Fruit fly (Drosophila melanogaster) whole organism: ENCODE data around the gene Or24a.

ENCODE experiments used
- CG8478 ChIP-seq: fragments of >200 bp; optimal IDR thresholded peaks from 2 replicates; lab custom pipeline; 2018; ENCODE audit warnings: inconsistent platforms
- Dll ChIP-seq: fragments of >200 bp; optimal IDR thresholded peaks from 2 replicates; lab custom pipeline; 2017
- EcR ChIP-seq, 2 experiments: fragments of >200 bp; optimal IDR thresholded peaks; 2 replicates each; lab custom pipeline; 2017; ENCODE audit warnings: missing biosample characterization in 2 of 2, missing genetic modification characterization in 2 of 2, missing genetic modification reagents in 2 of 2
- pan ChIP-seq: fragments of >200 bp; optimal IDR thresholded peaks from 2 replicates; lab custom pipeline; 2017
- psq ChIP-seq: fragments of >200 bp; optimal IDR thresholded peaks from 2 replicates; lab custom pipeline; 2017
- usp ChIP-seq: fragments of >200 bp; optimal IDR thresholded peaks from 2 replicates; lab custom pipeline; 2017; ENCODE audit warnings: missing biosample characterization, missing genetic modification characterization, mixed read lengths

Gene Or24a

dm6 chr2L:4148979-4149378 is 17.0 kb downstream of the Or24a start, which contains the start of gene CG2955:
Gene CG2955, plus strand, starts transcription at chr2L:4149279.
- no peak for TF ChIP-seq usp
- no peak for TF ChIP-seq Dll (lab: Kevin White, UChicago)
- TF ChIP-seq psq (lab: Kevin White, UChicago), result no peak
- TF ChIP-seq EcR (GFP tag; optimal IDR thresholded peaks at IDR 0.05; lab: Kevin White, UChicago), result no peak
- TF ChIP-seq CG8478 (lab: Kevin White, UChicago), result no peak
- no peak for TF ChIP-seq pan (lab: Kevin White, UChicago)

- TF ChIP-seq pan (lab: Kevin White, UChicago) (no peak), CG8478 (lab: Kevin White, UChicago) (no peak), usp (no peak), EcR (GFP tag; optimal IDR thresholded peaks at IDR 0.05; lab: Kevin White, UChicago) (no peak), psq (lab: Kevin White, UChicago) (no peak), Dll (lab: Kevin White, UChicago) (no peak)
These were observed 19.6 kb downstream of the Or24a start for dm6 chr2L:4146317-4146716.

DNA sequence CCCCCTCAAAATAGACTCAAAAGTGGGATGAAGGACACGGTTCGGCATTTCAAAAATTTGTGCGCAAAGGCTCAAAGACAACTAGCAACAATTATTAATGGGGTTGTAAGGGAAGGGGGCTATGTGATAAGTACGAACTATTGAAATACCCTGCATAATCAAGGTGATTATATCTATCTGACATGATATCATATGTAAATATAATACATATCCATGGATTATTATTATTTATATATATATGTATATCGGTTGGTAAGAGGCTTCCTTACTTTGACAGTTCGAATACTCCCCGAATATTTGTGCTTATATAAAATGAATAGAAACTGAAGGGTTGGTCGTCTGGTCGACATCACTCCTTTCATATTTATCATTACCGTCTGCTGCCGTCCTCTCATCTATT is 32.0 kb downstream of the Or24a start:
- TF ChIP-seq pan (lab: Kevin White, UChicago) (no peak), EcR (GFP tag; optimal IDR thresholded peaks at IDR 0.05; lab: Kevin White, UChicago) (no peak), CG8478 (lab: Kevin White, UChicago) (no peak), Dll (lab: Kevin White, UChicago) (no peak), usp (no peak), psq (lab: Kevin White, UChicago) (no peak)

DNA sequence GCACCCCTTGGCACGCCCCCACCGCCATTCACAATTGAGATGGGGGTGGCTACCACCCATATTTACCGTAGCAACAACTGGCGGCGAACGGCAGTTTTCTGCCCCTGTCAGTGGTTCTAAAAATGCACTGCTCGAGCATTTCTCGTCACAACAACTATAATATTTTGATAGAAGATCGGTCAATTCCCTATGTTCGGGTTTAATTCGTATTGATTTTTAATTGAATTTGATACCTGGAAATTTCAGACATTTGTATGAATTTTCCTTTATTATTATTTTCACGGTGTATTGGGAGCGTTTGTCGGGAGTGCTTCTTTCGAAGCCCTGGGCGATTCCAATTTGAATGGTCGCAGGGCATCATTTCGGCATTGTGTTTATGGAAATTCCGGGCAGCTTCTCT is 32.9 kb downstream of the Or24a start:
- TF ChIP-seq pan (lab: Kevin White, UChicago), result no peak
- TF ChIP-seq psq (lab: Kevin White, UChicago), result no peak
- no peak for TF ChIP-seq CG8478 (lab: Kevin White, UChicago)

- no peak for TF ChIP-seq Dll (lab: Kevin White, UChicago)
- TF ChIP-seq usp, result no peak
- TF ChIP-seq CG8478 (lab: Kevin White, UChicago), result no peak
- no peak for TF ChIP-seq EcR (GFP tag; optimal IDR thresholded peaks at IDR 0.05; lab: Kevin White, UChicago)
- no peak for TF ChIP-seq psq (lab: Kevin White, UChicago)
- TF ChIP-seq pan (lab: Kevin White, UChicago), result no peak
These were observed 33.6 kb downstream of the Or24a start for dm6 chr2L:4132303-4132702.

dm6 chr2L:4128859-4129258 is 37.1 kb downstream of the Or24a start:
- TF ChIP-seq EcR (GFP tag; optimal IDR thresholded peaks at IDR 0.05; lab: Kevin White, UChicago), result no peak
- no peak for TF ChIP-seq psq (lab: Kevin White, UChicago)
- TF ChIP-seq pan (lab: Kevin White, UChicago), result no peak
- TF ChIP-seq CG8478 (lab: Kevin White, UChicago), result no peak
- no peak for TF ChIP-seq usp

DNA sequence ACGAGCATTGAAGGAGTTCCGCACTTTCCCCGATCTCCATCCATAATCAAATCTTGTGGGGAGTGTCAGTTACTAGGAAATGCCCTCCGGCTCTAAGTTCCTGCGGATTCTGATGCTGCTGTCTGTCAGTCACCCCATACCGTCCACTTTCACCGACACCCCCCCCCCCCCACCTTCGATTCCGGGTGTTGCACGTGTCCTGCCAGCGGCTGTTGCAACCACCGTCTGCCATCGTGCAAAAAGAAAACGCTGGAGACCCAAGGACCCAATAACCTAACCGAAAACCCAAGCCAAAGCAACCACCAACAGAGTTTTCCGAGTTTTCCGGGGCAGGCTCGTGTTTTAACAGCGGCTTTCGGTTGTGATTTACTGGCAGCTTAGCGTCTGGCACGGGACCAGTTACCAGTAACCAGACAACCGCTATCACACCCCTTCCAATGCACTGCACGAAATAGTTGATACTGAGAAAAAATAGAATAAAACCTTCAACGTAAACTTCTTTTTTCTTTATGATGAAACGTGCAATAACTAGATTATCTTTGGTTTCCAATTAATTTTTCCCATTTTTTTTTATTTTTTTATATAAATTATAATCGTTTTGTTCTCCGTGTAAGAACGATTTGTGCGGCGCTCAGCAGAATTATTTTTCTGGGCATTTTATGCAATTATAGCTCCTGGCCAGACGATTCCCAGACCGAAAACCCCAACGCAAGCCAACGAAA is 41.1 kb downstream of the Or24a start:
- TF ChIP-seq pan (lab: Kevin White, UChicago) (no peak), usp (no peak)

dm6 chr2L:4123050-4123449 is 42.9 kb downstream of the Or24a start:
- TF ChIP-seq CG8478 (lab: Kevin White, UChicago) (no peak), EcR (GFP tag; optimal IDR thresholded peaks at IDR 0.05; lab: Kevin White, UChicago) (no peak), psq (lab: Kevin White, UChicago) (no peak), usp (no peak), Dll (lab: Kevin White, UChicago) (no peak), pan (lab: Kevin White, UChicago) (no peak)

DNA sequence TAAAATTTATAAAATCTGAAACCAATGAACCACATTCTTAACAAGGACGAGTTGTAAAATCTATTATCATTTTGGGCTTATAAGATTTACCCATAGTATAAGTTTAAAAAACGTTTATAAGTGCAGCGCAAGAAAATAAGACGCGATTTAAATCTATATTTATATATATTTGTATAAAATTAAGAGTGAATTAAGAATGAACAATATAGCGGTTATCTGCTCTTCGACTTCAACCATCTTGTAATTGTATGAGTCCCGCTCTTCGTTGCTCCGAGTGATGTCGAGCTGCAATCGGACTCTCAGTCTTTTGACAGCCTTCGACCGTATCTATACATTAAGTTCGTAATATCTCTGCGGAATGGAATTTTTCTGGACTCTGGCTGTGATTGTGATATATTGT is 44.5 kb downstream of the Or24a start, which contains the start of gene Sr-CI:
Gene Sr-CI, plus strand, starts transcription at position 301 of the 400 bp plus-strand sequence.
- TF ChIP-seq psq (lab: Kevin White, UChicago), result no peak

DNA sequence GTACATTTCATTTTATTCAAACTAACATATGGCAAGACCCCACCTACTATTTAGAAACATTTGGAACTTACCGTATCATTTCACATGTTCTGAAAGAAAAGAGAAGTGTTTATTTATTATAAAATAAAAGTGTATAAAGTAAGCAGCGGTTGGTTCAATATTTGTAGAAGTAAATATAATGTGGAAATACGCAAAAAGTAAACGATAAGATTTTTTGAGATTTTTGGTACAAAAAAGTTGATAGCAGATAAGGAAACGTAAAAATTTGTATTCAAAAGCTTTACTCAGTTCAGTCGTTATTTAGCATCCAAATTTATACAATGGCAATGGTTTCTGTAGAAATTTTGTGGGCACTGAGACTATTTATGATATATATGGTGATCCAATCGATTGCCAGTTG is 45.9 kb downstream of the Or24a start, which contains the start of gene Sr-CIII:
Gene Sr-CIII, plus strand, starts transcription at position 301 of the 400 bp plus-strand sequence.
- TF ChIP-seq CG8478 (lab: Kevin White, UChicago) (no peak), EcR (GFP tag; optimal IDR thresholded peaks at IDR 0.05; lab: Kevin White, UChicago) (no peak)

DNA sequence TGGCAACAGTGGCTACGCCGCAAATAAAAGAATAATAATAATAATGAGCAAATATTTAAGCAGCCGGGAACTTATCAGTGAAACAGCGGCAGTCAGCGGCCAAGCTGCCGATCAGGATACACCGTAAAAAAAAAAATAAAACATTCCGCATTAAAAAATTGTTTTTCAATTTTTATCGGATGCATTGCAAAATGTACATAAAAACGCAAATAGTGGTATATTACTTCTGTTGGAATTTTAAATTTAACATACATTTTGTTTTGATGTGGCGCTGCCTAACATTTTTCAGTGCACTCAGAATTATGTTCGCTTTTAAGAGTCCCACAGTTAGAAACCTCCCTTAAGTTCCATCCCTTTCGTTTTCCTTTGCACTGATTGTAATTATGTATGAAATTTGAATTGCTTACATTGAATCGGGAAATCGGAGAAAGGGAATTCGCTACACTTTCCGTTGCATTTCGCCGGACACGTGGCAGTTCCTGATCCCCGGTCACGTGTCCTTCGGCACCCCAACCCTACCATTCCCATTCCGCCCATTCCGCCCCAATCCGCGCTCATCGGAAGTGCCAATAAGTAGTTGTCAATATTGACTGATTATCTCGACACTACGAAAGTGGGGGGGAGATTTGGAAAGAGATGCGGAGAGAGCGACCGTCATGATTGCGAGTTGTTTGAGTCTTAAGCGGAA is 46.8 kb downstream of the Or24a start:
- TF ChIP-seq pan (lab: Kevin White, UChicago) (no peak), CG8478 (lab: Kevin White, UChicago) (no peak), psq (lab: Kevin White, UChicago) (no peak), EcR (GFP tag; optimal IDR thresholded peaks at IDR 0.05; lab: Kevin White, UChicago) (no peak), usp (no peak), Dll (lab: Kevin White, UChicago) (no peak)

DNA sequence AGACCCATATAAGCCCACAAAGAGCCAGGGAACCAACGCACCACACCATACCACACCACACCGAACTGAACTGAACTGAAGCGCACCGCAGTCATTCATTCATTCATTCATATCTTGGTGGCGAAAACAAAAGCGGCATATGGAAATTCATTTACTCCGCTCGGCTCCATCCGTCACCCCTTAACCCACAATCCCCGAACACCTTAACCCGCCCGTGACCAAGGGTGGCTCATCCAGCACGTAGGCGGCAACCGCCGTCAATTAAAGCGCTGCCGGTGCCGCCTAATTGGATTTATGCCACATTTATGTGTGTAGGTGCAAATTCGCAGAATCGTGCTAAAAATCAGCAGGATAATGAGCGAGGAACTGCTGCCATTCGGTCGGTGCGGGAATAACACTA is 49.3 kb downstream of the Or24a start:
- TF ChIP-seq Dll (lab: Kevin White, UChicago), result no peak
- no peak for TF ChIP-seq pan (lab: Kevin White, UChicago)
